Worm (Caenorhabditis elegans): Measurements from ENCODE around the gene F14F9.8.
A peak's percentile ranks its signal among the peaks of the same experiment; 100 is the strongest.

The F14F9.8 gene

ce11 chrV:5130018-5130417 lies at the start of gene F14F9.8:
Gene F14F9.8, plus strand, starts transcription at chrV:5130318.
- TF ChIP-seq elt-1 (tag; optimal IDR thresholded peaks at IDR 0.05) (no peak), nhr-25 (tag; optimal IDR thresholded peaks at IDR 0.05) (no peak), unc-62 (GFP tag; optimal IDR thresholded peaks at IDR 0.05) (no peak), sem-4 (tag; optimal IDR thresholded peaks at IDR 0.05) (no peak)

- TF ChIP-seq C34F6.9 (tag; optimal IDR thresholded peaks at IDR 0.05) (peak; percentile 62), crh-2 (tag; optimal IDR thresholded peaks at IDR 0.05) (peak; percentile 38), elt-1 (tag; optimal IDR thresholded peaks at IDR 0.05) (no peak), nhr-25 (tag; optimal IDR thresholded peaks at IDR 0.05) (peak; percentile 57), zag-1 (tag; optimal IDR thresholded peaks at IDR 0.05) (no peak), unc-55 (GFP tag; optimal IDR thresholded peaks at IDR 0.05) (peak; percentile 50), sma-9 (GFP tag; optimal IDR thresholded peaks at IDR 0.05) (peak; percentile 33), sma-9 (tag; optimal IDR thresholded peaks at IDR 0.05) (no peak), F13H6.1 (tag; optimal IDR thresholded peaks at IDR 0.05) (peak; percentile 17), lsy-2 (tag; optimal IDR thresholded peaks at IDR 0.05) (peak in 1 of 2 experiments; percentile 31), sma-3 (GFP tag; optimal IDR thresholded peaks at IDR 0.05) (peak; percentile 43), fos-1 (tag; optimal IDR thresholded peaks at IDR 0.05) (peak; percentile 87), gmeb-1 (tag; optimal IDR thresholded peaks at IDR 0.05) (peak; percentile 9), nhr-129 (tag; optimal IDR thresholded peaks at IDR 0.05) (peak; percentile 100), nhr-23 (tag; optimal IDR thresholded peaks at IDR 0.05) (no peak)
Measured at ce11 chrV:5080853-5081338, 49.2 kb upstream of the F14F9.8 start, which contains the start of gene Y58A7A.3. Gene Y58A7A.3, minus strand, starts transcription at chrV:5080903.

- TF ChIP-seq egl-27 (tag; optimal IDR thresholded peaks at IDR 0.05) (no peak), lsy-2 (tag; optimal IDR thresholded peaks at IDR 0.05) (no peak), nhr-129 (tag; optimal IDR thresholded peaks at IDR 0.05) (peak; percentile 2), sma-3 (GFP tag; optimal IDR thresholded peaks at IDR 0.05) (no peak)
Measured at ce11 chrV:5084957-5085465, 45.1 kb upstream of the F14F9.8 start, which contains the start of gene Y58A7A.4. Gene Y58A7A.4, minus strand, starts transcription at chrV:5085007.

- no peak for TF ChIP-seq ztf-11 (tag; optimal IDR thresholded peaks at IDR 0.05)
- no peak for TF ChIP-seq nhr-21 (tag; optimal IDR thresholded peaks at IDR 0.05)
- no peak for TF ChIP-seq nhr-6 (tag; optimal IDR thresholded peaks at IDR 0.05)
- TF ChIP-seq unc-39 (tag; optimal IDR thresholded peaks at IDR 0.05) = no peak
- no peak for TF ChIP-seq nhr-10 (tag; optimal IDR thresholded peaks at IDR 0.05)
- TF ChIP-seq ceh-82 (tag; optimal IDR thresholded peaks at IDR 0.05) = no peak
- no peak for TF ChIP-seq mab-5 (tag; optimal IDR thresholded peaks at IDR 0.05)
- TF ChIP-seq lsy-2 (tag; optimal IDR thresholded peaks at IDR 0.05) = peak in 1 of 2 experiments; percentile 45
- TF ChIP-seq egl-27 (tag; optimal IDR thresholded peaks at IDR 0.05) = no peak
- no peak for TF ChIP-seq skn-1 (tag; optimal IDR thresholded peaks at IDR 0.05)
- no peak for TF ChIP-seq gmeb-1 (tag; optimal IDR thresholded peaks at IDR 0.05)
- TF ChIP-seq nhr-23 (tag; optimal IDR thresholded peaks at IDR 0.05) = no peak
- TF ChIP-seq mbf-1 (tag; optimal IDR thresholded peaks at IDR 0.05) = no peak
- no peak for TF ChIP-seq F13H6.1 (tag; optimal IDR thresholded peaks at IDR 0.05)
- no peak for TF ChIP-seq ztf-4 (tag; optimal IDR thresholded peaks at IDR 0.05)
- peak; percentile 10 for TF ChIP-seq fos-1 (tag; optimal IDR thresholded peaks at IDR 0.05)
- TF ChIP-seq sma-9 (GFP tag; optimal IDR thresholded peaks at IDR 0.05) = peak; percentile 82
- no peak for TF ChIP-seq sma-9 (tag; optimal IDR thresholded peaks at IDR 0.05)
- TF ChIP-seq unc-55 (GFP tag; optimal IDR thresholded peaks at IDR 0.05) = peak; percentile 57
- TF ChIP-seq aly-2 (tag; optimal IDR thresholded peaks at IDR 0.05) = no peak
- no peak for TF ChIP-seq Y55F3AM.14 (GFP tag; optimal IDR thresholded peaks at IDR 0.05)
- TF ChIP-seq blmp-1 (tag; optimal IDR thresholded peaks at IDR 0.05; ENCODE audit: insufficient read depth) = no peak
- TF ChIP-seq nhr-129 (tag; optimal IDR thresholded peaks at IDR 0.05) = peak; percentile 97
- no peak for TF ChIP-seq ztf-1 (GFP tag; conservative IDR thresholded peaks at IDR 0.05)
- TF ChIP-seq crh-2 (tag; optimal IDR thresholded peaks at IDR 0.05) = no peak
- TF ChIP-seq nhr-11 (tag; optimal IDR thresholded peaks at IDR 0.05) = no peak
- TF ChIP-seq dmd-4 (tag; optimal IDR thresholded peaks at IDR 0.05) = no peak
- TF ChIP-seq R02D3.7 (tag; optimal IDR thresholded peaks at IDR 0.05) = no peak
- no peak for TF ChIP-seq nhr-25 (tag; optimal IDR thresholded peaks at IDR 0.05)
- no peak for TF ChIP-seq lin-11 (tag; optimal IDR thresholded peaks at IDR 0.05)
- TF ChIP-seq nhr-77 (tag; optimal IDR thresholded peaks at IDR 0.05) = no peak
- no peak for TF ChIP-seq ama-1 (optimal IDR thresholded peaks at IDR 0.05)
- TF ChIP-seq ZK546.5 (tag; optimal IDR thresholded peaks at IDR 0.05) = no peak
- TF ChIP-seq nhr-237 (tag; optimal IDR thresholded peaks at IDR 0.05) = no peak
- TF ChIP-seq mdl-1 (tag; optimal IDR thresholded peaks at IDR 0.05) = no peak
- TF ChIP-seq lin-13 (GFP tag; optimal IDR thresholded peaks at IDR 0.05) = no peak
- TF ChIP-seq C34F6.9 (tag; optimal IDR thresholded peaks at IDR 0.05) = peak; percentile 25
- TF ChIP-seq alr-1 (tag; optimal IDR thresholded peaks at IDR 0.05) = no peak
- no peak for TF ChIP-seq ceh-16 (tag; optimal IDR thresholded peaks at IDR 0.05)
- TF ChIP-seq sem-4 (tag; optimal IDR thresholded peaks at IDR 0.05) = peak; percentile 10
- no peak for TF ChIP-seq snpc-4 (tag; optimal IDR thresholded peaks at IDR 0.05)
Measured at ce11 chrV:5086919-5087404, 43.2 kb upstream of the F14F9.8 start, which contains the start of gene Y58A7A.5. Gene Y58A7A.5, minus strand, starts transcription at chrV:5086969.

All from whole organism, L2 larva.